Worm (Caenorhabditis elegans) whole organism, L4 larva: ENCODE results near the gene F35H8.12.

Experiments used
- D1046.2 ChIP-seq: fragments of 200-800 bp; sonication (Bioruptor generic); IDR thresholded peaks from 2 replicates; pipeline ENCODE4 v1.3.6; 2022; ENCODE audit warnings: missing genetic modification characterization, missing compliant biosample characterization
- F26F4.8 ChIP-seq: fragments of 200-800 bp; sonication (Bioruptor generic); conservative IDR thresholded peaks from 2 replicates; pipeline ENCODE4 v1.3.6; 2022; ENCODE audit warnings: missing genetic modification characterization, missing compliant biosample characterization
- Y105C5A.15 ChIP-seq: fragments of 200-800 bp; sonication (Bioruptor generic); IDR thresholded peaks from 2 replicates; pipeline ENCODE4 v1.3.6; 2022; ENCODE audit warnings: missing genetic modification characterization, missing compliant biosample characterization
- ZK337.2 ChIP-seq: fragments of 200-800 bp; sonication (Bioruptor generic); IDR thresholded peaks from 2 replicates; pipeline ENCODE4 v1.3.6; 2022; ENCODE audit warnings: missing genetic modification reagents, missing genetic modification characterization, missing compliant biosample characterization
- aly-2 ChIP-seq: sonication (generic microtip); optimal IDR thresholded peaks from 2 replicates; lab custom pipeline; 2018; ENCODE audit warnings: missing biosample characterization, missing genetic modification characterization
- ceh-20 ChIP-seq: fragments of 200-800 bp; sonication (Bioruptor generic); IDR thresholded peaks from 2 replicates; pipeline ENCODE4 v1.3.6; 2022; ENCODE audit warnings: missing genetic modification reagents, missing genetic modification characterization, missing compliant biosample characterization
- ceh-32 ChIP-seq: sonication (generic microtip); optimal IDR thresholded peaks from 2 replicates; lab custom pipeline; 2016; ENCODE audit warnings: mild to moderate bottlenecking, missing genetic modification characterization, missing compliant biosample characterization; ENCODE audit not compliant: poor library complexity
- ceh-44 ChIP-seq: fragments of 200-800 bp; sonication (Bioruptor generic); IDR thresholded peaks from 2 replicates; pipeline ENCODE4 v1.3.6; 2022; ENCODE audit warnings: missing genetic modification reagents, missing genetic modification characterization, missing compliant biosample characterization
- ces-1 ChIP-seq: fragments of 150-350 bp; sonication (generic microtip); optimal IDR thresholded peaks from 4 replicates; lab custom pipeline; 2014; ENCODE audit warnings: missing biosample characterization, missing genetic modification reagents, missing genetic modification characterization
- cey-2 ChIP-seq: sonication (generic microtip); optimal IDR thresholded peaks from 3 replicates; lab custom pipeline; 2017; ENCODE audit warnings: missing genetic modification characterization, mild to moderate bottlenecking, missing compliant biosample characterization, antibody characterized with exemption, borderline replicate concordance; ENCODE audit not compliant: insufficient read depth
- daf-12 ChIP-seq: fragments of 150-350 bp; optimal IDR thresholded peaks from 2 replicates; lab custom pipeline; 2014; ENCODE audit warnings: missing biosample characterization, missing genetic modification reagents, missing genetic modification characterization
- daf-8 ChIP-seq: fragments of 200-800 bp; sonication (Bioruptor generic); IDR thresholded peaks from 2 replicates; pipeline ENCODE4 v1.3.6; 2022; ENCODE audit warnings: missing genetic modification characterization, missing compliant biosample characterization
- dmd-8 ChIP-seq: fragments of 200-800 bp; sonication (Bioruptor generic); IDR thresholded peaks from 2 replicates; pipeline ENCODE4 v1.3.6; 2022; ENCODE audit warnings: missing genetic modification characterization, missing compliant biosample characterization
- dmd-9 ChIP-seq: fragments of 200-800 bp; sonication (Bioruptor generic); IDR thresholded peaks from 2 replicates; pipeline ENCODE4 v1.3.6; 2022; ENCODE audit warnings: missing genetic modification reagents, missing genetic modification characterization, missing compliant biosample characterization
- dpl-1 ChIP-seq: fragments of 150-350 bp; optimal IDR thresholded peaks from 2 replicates; lab custom pipeline; 2014; ENCODE audit warnings: missing biosample characterization, missing genetic modification reagents, missing genetic modification characterization
- duxl-1 ChIP-seq: sonication (generic microtip); optimal IDR thresholded peaks from 2 replicates; lab custom pipeline; 2016; ENCODE audit warnings: mild to moderate bottlenecking, missing genetic modification characterization, moderate library complexity, missing compliant biosample characterization; ENCODE audit not compliant: poor library complexity
- egl-43 ChIP-seq: fragments of 200-800 bp; sonication (Bioruptor generic); IDR thresholded peaks from 2 replicates; pipeline ENCODE4 v1.3.6; 2022; ENCODE audit warnings: missing genetic modification reagents, missing genetic modification characterization, missing compliant biosample characterization
- gei-8 ChIP-seq: fragments of 200-800 bp; sonication (Bioruptor generic); optimal IDR thresholded peaks from 2 replicates; lab custom pipeline; 2018; ENCODE audit warnings: mild to moderate bottlenecking, missing genetic modification characterization, missing compliant biosample characterization
- hif-1 ChIP-seq, 2 experiments: sonication (generic microtip); optimal IDR thresholded peaks; 2 replicates each; lab custom pipeline; 2016 to 2017; ENCODE audit warnings: missing compliant biosample characterization in 2 of 2, missing genetic modification characterization in 2 of 2, missing genetic modification reagents in 2 of 2, missing genotype in 2 of 2, mild to moderate bottlenecking in 1 of 2
- hlh-11 ChIP-seq: fragments of 200-800 bp; sonication (Bioruptor generic); optimal IDR thresholded peaks from 2 replicates; lab custom pipeline; 2018; ENCODE audit warnings: mild to moderate bottlenecking, missing genetic modification characterization, missing compliant biosample characterization
- hlh-30 ChIP-seq: sonication (generic microtip); optimal IDR thresholded peaks from 2 replicates; lab custom pipeline; 2017; ENCODE audit warnings: antibody characterized with exemption, mild to moderate bottlenecking, missing genetic modification characterization, missing compliant biosample characterization; ENCODE audit not compliant: insufficient read depth
- lim-7 ChIP-seq: fragments of 200-800 bp; sonication (Bioruptor generic); IDR thresholded peaks from 2 replicates; pipeline ENCODE4 v1.3.6; 2022; ENCODE audit warnings: missing genetic modification characterization, missing compliant biosample characterization
- lin-1 ChIP-seq: fragments of 200-800 bp; sonication (Bioruptor generic); IDR thresholded peaks from 2 replicates; pipeline ENCODE4 v1.3.6; 2022; ENCODE audit warnings: missing genetic modification reagents, missing genetic modification characterization, missing compliant biosample characterization
- lin-15B ChIP-seq: fragments of 150-350 bp; sonication (generic microtip); optimal IDR thresholded peaks from 3 replicates; lab custom pipeline; 2014; ENCODE audit warnings: missing biosample characterization, missing genetic modification characterization
- lin-29 ChIP-seq: fragments of 200-800 bp; sonication (Bioruptor generic); IDR thresholded peaks from 2 replicates; pipeline ENCODE4 v1.3.6; 2022; ENCODE audit warnings: missing genetic modification reagents, missing genetic modification characterization, missing compliant biosample characterization
- lin-38 ChIP-seq: fragments of 200-800 bp; sonication (Bioruptor generic); IDR thresholded peaks from 2 replicates; pipeline ENCODE4 v1.3.6; 2022; ENCODE audit warnings: missing genetic modification reagents, missing genetic modification characterization, missing compliant biosample characterization
- lsy-2 ChIP-seq, 2 experiments: fragments of 150-350 bp in 1 of 2; sonication (generic microtip) in 1 of 2; optimal IDR thresholded peaks; 2 replicates each; lab custom pipeline; 2014 to 2017; ENCODE audit warnings: missing biosample characterization in 2 of 2, missing genetic modification characterization in 2 of 2
- madf-5 ChIP-seq, 2 experiments: fragments of 200-800 bp; sonication (Bioruptor generic); IDR thresholded peaks; 2 replicates each; pipeline ENCODE4 v1.3.6; 2022; ENCODE audit warnings: missing compliant biosample characterization in 2 of 2, missing genetic modification characterization in 2 of 2
- mdl-1 ChIP-seq, 2 experiments: fragments of 150-350 bp in 1 of 2; sonication (generic microtip) in 1 of 2; optimal IDR thresholded peaks; 2 replicates each; lab custom pipeline; 2014 to 2017; ENCODE audit warnings: missing biosample characterization in 2 of 2, missing genetic modification characterization in 2 of 2
- mxl-3 ChIP-seq: fragments of 200-800 bp; sonication (Bioruptor generic); optimal IDR thresholded peaks from 2 replicates; lab custom pipeline; 2018; ENCODE audit warnings: mild to moderate bottlenecking, missing genetic modification characterization, missing compliant biosample characterization
- nhr-102 ChIP-seq: sonication (generic microtip); optimal IDR thresholded peaks from 2 replicates; lab custom pipeline; 2016; ENCODE audit warnings: mild to moderate bottlenecking, missing genetic modification characterization, moderate library complexity, missing compliant biosample characterization
- nhr-11 ChIP-seq: fragments of 150-350 bp; optimal IDR thresholded peaks from 2 replicates; lab custom pipeline; 2014; ENCODE audit warnings: missing biosample characterization, missing genetic modification characterization
- nhr-111 ChIP-seq: fragments of 200-800 bp; sonication (Bioruptor generic); optimal IDR thresholded peaks from 2 replicates; lab custom pipeline; 2018; ENCODE audit warnings: mild to moderate bottlenecking, missing genetic modification characterization, missing compliant biosample characterization
- nhr-237 ChIP-seq: sonication (generic microtip); optimal IDR thresholded peaks from 2 replicates; lab custom pipeline; 2017; ENCODE audit warnings: missing biosample characterization, missing genetic modification characterization
- nhr-25 ChIP-seq: sonication (generic microtip); optimal IDR thresholded peaks from 2 replicates; lab custom pipeline; 2017; ENCODE audit warnings: missing genetic modification characterization, mild to moderate bottlenecking, missing compliant biosample characterization, antibody characterized with exemption, moderate library complexity, borderline replicate concordance; ENCODE audit not compliant: insufficient read depth
- nhr-48 ChIP-seq: sonication (generic microtip); optimal IDR thresholded peaks from 2 replicates; lab custom pipeline; 2016; ENCODE audit warnings: mild to moderate bottlenecking, missing genetic modification characterization, missing compliant biosample characterization
- nhr-6 ChIP-seq: fragments of 150-350 bp; optimal IDR thresholded peaks from 2 replicates; lab custom pipeline; 2014; ENCODE audit warnings: missing biosample characterization, missing genetic modification characterization
- pha-4 ChIP-seq, 2 experiments: fragments of 150-350 bp in 1 of 2; fragments of 200-800 bp in 1 of 2; sonication (Bioruptor generic) in 1 of 2; IDR thresholded peaks in 1 of 2; optimal IDR thresholded peaks in 1 of 2; 2 replicates each; pipeline versions ENCODE4 v1.3.6 to Lab custom; 2014 to 2022; ENCODE audit warnings: missing genetic modification characterization in 2 of 2, missing genetic modification reagents in 2 of 2, missing biosample characterization in 1 of 2, missing compliant biosample characterization in 1 of 2
- php-3 ChIP-seq: fragments of 200-800 bp; sonication (Bioruptor generic); IDR thresholded peaks from 2 replicates; pipeline ENCODE4 v1.3.6; 2022; ENCODE audit warnings: missing genetic modification reagents, missing genetic modification characterization, missing compliant biosample characterization
- saeg-2 ChIP-seq: fragments of 200-800 bp; sonication (Bioruptor generic); IDR thresholded peaks from 2 replicates; pipeline ENCODE4 v1.3.6; 2022; ENCODE audit warnings: missing genetic modification reagents, missing genetic modification characterization, missing compliant biosample characterization
- sdz-12 ChIP-seq: fragments of 200-800 bp; sonication (Bioruptor generic); optimal IDR thresholded peaks from 2 replicates; lab custom pipeline; 2018; ENCODE audit warnings: mild to moderate bottlenecking, missing genetic modification characterization, missing compliant biosample characterization
- set-16 ChIP-seq: fragments of 200-800 bp; sonication (Bioruptor generic); IDR thresholded peaks from 2 replicates; pipeline ENCODE4 v1.3.6; 2022; ENCODE audit warnings: missing genetic modification reagents, missing genetic modification characterization, missing compliant biosample characterization
- snpc-1.2 ChIP-seq: fragments of 200-800 bp; sonication (Bioruptor generic); IDR thresholded peaks from 2 replicates; pipeline ENCODE4 v1.3.6; 2022; ENCODE audit warnings: missing genetic modification reagents, missing genetic modification characterization, missing compliant biosample characterization
- spr-1 ChIP-seq: sonication (generic microtip); optimal IDR thresholded peaks from 2 replicates; lab custom pipeline; 2016; ENCODE audit warnings: mild to moderate bottlenecking, missing genetic modification characterization, missing compliant biosample characterization
- unc-130 ChIP-seq: sonication (generic microtip); optimal IDR thresholded peaks from 2 replicates; lab custom pipeline; 2016; ENCODE audit warnings: missing genetic modification reagents, missing genetic modification characterization, missing compliant biosample characterization
- unc-39 ChIP-seq: sonication (generic microtip); optimal IDR thresholded peaks from 2 replicates; lab custom pipeline; 2017; ENCODE audit warnings: missing biosample characterization, missing genetic modification characterization
- zag-1 ChIP-seq: fragments of 150-350 bp; optimal IDR thresholded peaks from 2 replicates; lab custom pipeline; 2014; ENCODE audit warnings: missing biosample characterization, missing genetic modification characterization
- zfp-3 ChIP-seq: fragments of 200-800 bp; sonication (Bioruptor generic); conservative IDR thresholded peaks from 2 replicates; pipeline ENCODE4 v1.3.6; 2022; ENCODE audit warnings: missing genetic modification reagents, missing genetic modification characterization, missing compliant biosample characterization
- zip-11 ChIP-seq: fragments of 200-800 bp; sonication (Bioruptor generic); IDR thresholded peaks from 2 replicates; pipeline ENCODE4 v1.3.6; 2022; ENCODE audit warnings: missing genetic modification characterization, missing compliant biosample characterization
- zip-2 ChIP-seq: fragments of 150-350 bp; optimal IDR thresholded peaks from 2 replicates; lab custom pipeline; 2014; ENCODE audit warnings: missing biosample characterization, missing genetic modification characterization

F35H8.12 gene

DNA sequence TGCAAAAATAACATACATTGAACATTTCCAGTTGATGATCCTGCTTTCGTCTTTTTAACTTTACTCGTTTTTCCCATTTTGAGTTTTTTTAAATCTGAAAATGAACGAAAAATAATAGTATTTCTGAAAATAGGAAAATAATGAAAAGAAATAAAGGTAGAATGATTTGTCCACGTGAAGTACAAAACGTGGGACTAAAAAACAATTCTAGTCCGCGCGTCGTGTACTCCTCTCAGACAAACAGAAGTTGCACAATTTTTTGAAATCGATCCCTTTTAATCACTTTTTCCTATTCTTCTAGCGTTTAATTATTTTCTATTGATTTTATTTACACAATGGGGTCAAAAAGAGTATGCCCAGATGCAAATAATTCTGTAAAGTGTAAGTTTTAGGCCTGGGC lies 39.4 kb downstream of the F35H8.12 start, which contains the start of the genes E02H1.1 and tag-124 (continued):
- no peak for TF ChIP-seq php-3 (GFP tag; lab: Robert Waterston, UW)
- no peak for TF ChIP-seq zag-1 (tag; lab: Kevin White, UChicago)
- peak; percentile 86 for TF ChIP-seq duxl-1
- TF ChIP-seq dpl-1 (GFP tag; lab: Kevin White, UChicago) = peak; percentile 79
- TF ChIP-seq mxl-3 (GFP tag; lab: Kevin White, UChicago) = peak; percentile 32
- TF ChIP-seq nhr-102 (tag; lab: Kevin White, UChicago) = peak; percentile 48
- no peak for TF ChIP-seq set-16 (GFP tag; lab: Robert Waterston, UW)
- peak; percentile 33 for TF ChIP-seq hlh-11 (tag; lab: Kevin White, UChicago)
- TF ChIP-seq daf-8 (GFP tag; lab: Robert Waterston, UW) = no peak
- no peak for TF ChIP-seq egl-43 (GFP tag; lab: Robert Waterston, UW)
- TF ChIP-seq F26F4.8 (GFP tag; lab: Robert Waterston, UW) = no peak
- TF ChIP-seq spr-1 (tag; lab: Kevin White, UChicago) = no peak
- no peak for TF ChIP-seq zfp-3 (GFP tag; lab: Robert Waterston, UW)
- peak in 1 of 2 experiments; percentile 89 for TF ChIP-seq lsy-2 (tag; optimal IDR thresholded peaks at IDR 0.05; lab: Kevin White, UChicago)
- TF ChIP-seq lin-29 = no peak
- no peak for TF ChIP-seq sdz-12
- no peak for TF ChIP-seq ceh-32
- peak; percentile 33 for TF ChIP-seq nhr-48 (tag; lab: Kevin White, UChicago)
- no peak for TF ChIP-seq lim-7 (GFP tag; lab: Robert Waterston, UW)
- peak in 1 of 2 experiments; percentile 90 for TF ChIP-seq hif-1 (tag; optimal IDR thresholded peaks at IDR 0.05; lab: Kevin White, UChicago)
- TF ChIP-seq aly-2 (tag; lab: Kevin White, UChicago) = no peak
- peak; percentile 42 for TF ChIP-seq hlh-30 (tag; lab: Kevin White, UChicago)
- TF ChIP-seq gei-8 (GFP tag; lab: Kevin White, UChicago) = no peak
- no peak for TF ChIP-seq madf-5 (GFP tag; IDR thresholded peaks at IDR 0.05; lab: Robert Waterston, UW)
- TF ChIP-seq nhr-25 (tag; lab: Kevin White, UChicago) = no peak
- no peak for TF ChIP-seq snpc-1.2 (GFP tag; lab: Robert Waterston, UW)
- no peak for TF ChIP-seq daf-12
- peak; percentile 83 for TF ChIP-seq ZK337.2 (GFP tag; lab: Robert Waterston, UW)
- no peak for TF ChIP-seq nhr-111 (GFP tag; lab: Kevin White, UChicago)
- no peak for TF ChIP-seq ceh-44 (GFP tag; lab: Robert Waterston, UW)
- no peak for TF ChIP-seq zip-11 (GFP tag; lab: Robert Waterston, UW)
- no peak for TF ChIP-seq ces-1 (GFP tag; lab: Kevin White, UChicago)
- TF ChIP-seq nhr-6 (tag; lab: Kevin White, UChicago) = peak; percentile 19
- no peak for TF ChIP-seq unc-39 (tag; lab: Kevin White, UChicago)
- no peak for TF ChIP-seq cey-2 (tag; lab: Kevin White, UChicago)
- no peak for TF ChIP-seq Y105C5A.15
- TF ChIP-seq unc-130 (GFP tag; lab: Kevin White, UChicago) = peak; percentile 84
- no peak for TF ChIP-seq dmd-8 (GFP tag; lab: Robert Waterston, UW)
- no peak for TF ChIP-seq mdl-1 (tag; optimal IDR thresholded peaks at IDR 0.05; lab: Kevin White, UChicago)
- TF ChIP-seq zip-2 (tag; lab: Kevin White, UChicago) = peak; percentile 78
- no peak for TF ChIP-seq saeg-2
- TF ChIP-seq nhr-11 (tag; lab: Kevin White, UChicago) = peak; percentile 87
- TF ChIP-seq lin-15B = no peak
- TF ChIP-seq dmd-9 = peak; percentile 93
- TF ChIP-seq pha-4 (GFP tag; IDR thresholded peaks at IDR 0.05; lab: Robert Waterston, UW) = 0 out of 2 replicates have a peak, but pooled peaks have one; percentile 9
- peak; percentile 49 for TF ChIP-seq pha-4 (tag; optimal IDR thresholded peaks at IDR 0.05; lab: Kevin White, UChicago)
- TF ChIP-seq lin-38 = peak; percentile 62
- no peak for TF ChIP-seq nhr-237
- TF ChIP-seq ceh-20 = peak; percentile 49; the same call in 1 of the 2 replicates
- TF ChIP-seq D1046.2 (GFP tag; lab: Robert Waterston, UW) = no peak
- TF ChIP-seq lin-1 (GFP tag; lab: Robert Waterston, UW) = no peak
